Worm (Caenorhabditis elegans): ENCODE measurements around the gene nas-4.

- TF ChIP-seq unc-86 (tag; optimal IDR thresholded peaks at IDR 0.05) (no peak), fkh-10 (GFP tag; optimal IDR thresholded peaks at IDR 0.05) (no peak), pqm-1 (tag; optimal IDR thresholded peaks at IDR 0.05) (no peak), lim-6 (tag; optimal IDR thresholded peaks at IDR 0.05) (no peak), pha-4 (tag; optimal IDR thresholded peaks at IDR 0.05) (no peak)
These were observed 27.1 kb upstream of the nas-4 start, which contains the start of gene mel-32 for ce11 chrIII:6442305-6443125.
